Worm (Caenorhabditis elegans) whole organism, young adult: ENCODE results near the gene cpb-1.

Experiments used
- B0336.3 ChIP-seq: fragments of 200-800 bp; sonication (Bioruptor generic); IDR thresholded peaks from 2 replicates; pipeline ENCODE4 v1.3.6; 2022; ENCODE audit warnings: missing genetic modification characterization, missing compliant biosample characterization
- F10E7.11 ChIP-seq: sonication (generic microtip); optimal IDR thresholded peaks from 2 replicates; lab custom pipeline; 2017; ENCODE audit warnings: mild to moderate bottlenecking, missing genetic modification characterization, moderate library complexity, missing compliant biosample characterization
- madf-10 ChIP-seq: sonication (generic microtip); optimal IDR thresholded peaks from 2 replicates; lab custom pipeline; 2016; ENCODE audit warnings: mild to moderate bottlenecking, missing genetic modification characterization, missing compliant biosample characterization
- ztf-28 ChIP-seq: fragments of 200-800 bp; sonication (Bioruptor generic); IDR thresholded peaks from 2 replicates; pipeline ENCODE4 v1.3.6; 2022; ENCODE audit warnings: missing genetic modification reagents, missing genetic modification characterization, missing compliant biosample characterization

ce11 chrIII:9319641-9320040, 2.5 kb upstream of the cpb-1 start, which contains the start of gene C40H1.9:
- no peak for TF ChIP-seq ztf-28 (GFP tag; lab: Robert Waterston, UW)
- TF ChIP-seq F10E7.11 (tag; lab: Kevin White, UChicago): no peak
- no peak for TF ChIP-seq B0336.3
- no peak for TF ChIP-seq madf-10 (tag; lab: Kevin White, UChicago)
